Worm (Caenorhabditis elegans): ENCODE results near the gene nstp-7.

ce11 chrV:627585-627984 is 45.9 kb downstream of the nstp-7 start, which contains the start of gene F48G7.8:
- TF ChIP-seq nhr-237 (tag; optimal IDR thresholded peaks at IDR 0.05) (no peak), ceh-82 (tag; optimal IDR thresholded peaks at IDR 0.05) (no peak), nhr-23 (tag; optimal IDR thresholded peaks at IDR 0.05) (no peak), zag-1 (tag; optimal IDR thresholded peaks at IDR 0.05) (no peak), nhr-77 (tag; optimal IDR thresholded peaks at IDR 0.05) (no peak), jun-1 (tag; optimal IDR thresholded peaks at IDR 0.05) (no peak), ama-1 (optimal IDR thresholded peaks at IDR 0.05) (no peak), egl-27 (tag; optimal IDR thresholded peaks at IDR 0.05) (no peak), nhr-28 (tag; optimal IDR thresholded peaks at IDR 0.05) (no peak), R02D3.7 (tag; optimal IDR thresholded peaks at IDR 0.05) (no peak), snpc-4 (tag; optimal IDR thresholded peaks at IDR 0.05) (no peak), unc-62 (GFP tag; optimal IDR thresholded peaks at IDR 0.05) (no peak), nhr-43 (tag; optimal IDR thresholded peaks at IDR 0.05; ENCODE audit: poor library complexity, severe bottlenecking) (no peak), elt-1 (tag; optimal IDR thresholded peaks at IDR 0.05) (no peak)
